Worm (Caenorhabditis elegans) whole organism, L1 larva: Measurements from ENCODE around the gene dsl-6.

Experiments used
- aly-2 ChIP-seq: fragments of 150-350 bp; optimal IDR thresholded peaks from 2 replicates; lab custom pipeline; 2014; ENCODE audit warnings: missing biosample characterization, missing genetic modification characterization
- egl-13 ChIP-seq: sonication (generic microtip); optimal IDR thresholded peaks from 2 replicates; lab custom pipeline; 2016; ENCODE audit warnings: missing genotype, missing genetic modification reagents, missing genetic modification characterization, missing compliant biosample characterization
- egl-27 ChIP-seq, 2 experiments: fragments of 150-350 bp in 1 of 2; sonication (generic microtip); optimal IDR thresholded peaks; 3 replicates each; lab custom pipeline; 2017 to 2018; ENCODE audit warnings: missing biosample characterization in 2 of 2, missing genetic modification characterization in 2 of 2, missing genetic modification reagents in 2 of 2
- elt-2 ChIP-seq: sonication (generic microtip); optimal IDR thresholded peaks from 2 replicates; lab custom pipeline; 2016; ENCODE audit warnings: missing genetic modification characterization, mild to moderate bottlenecking, inconsistent platforms, missing compliant biosample characterization, missing genetic modification reagents
- fkh-10 ChIP-seq: sonication (generic microtip); optimal IDR thresholded peaks from 2 replicates; lab custom pipeline; 2017; ENCODE audit warnings: missing biosample characterization, missing genetic modification reagents, missing genetic modification characterization
- fos-1 ChIP-seq: fragments of 150-350 bp; optimal IDR thresholded peaks from 2 replicates; lab custom pipeline; 2014; ENCODE audit warnings: missing biosample characterization, missing genetic modification characterization
- nhr-20 ChIP-seq: sonication (generic microtip); optimal IDR thresholded peaks from 2 replicates; lab custom pipeline; 2016; ENCODE audit warnings: mild to moderate bottlenecking, missing genetic modification characterization, missing compliant biosample characterization
- nhr-237 ChIP-seq: fragments of 150-350 bp; optimal IDR thresholded peaks from 2 replicates; lab custom pipeline; 2014; ENCODE audit warnings: missing biosample characterization, missing genetic modification characterization
- rnt-1 ChIP-seq: sonication (generic microtip); optimal IDR thresholded peaks from 2 replicates; lab custom pipeline; 2016; ENCODE audit warnings: mild to moderate bottlenecking, missing genetic modification characterization, moderate library complexity, missing compliant biosample characterization
- unc-62 ChIP-seq: fragments of 150-350 bp; optimal IDR thresholded peaks from 2 replicates; lab custom pipeline; 2014; ENCODE audit warnings: missing biosample characterization, missing genetic modification reagents, missing genetic modification characterization
- ztf-11 ChIP-seq, 2 experiments: sonication (generic microtip); optimal IDR thresholded peaks; 2 replicates each; lab custom pipeline; 2016 to 2017; ENCODE audit warnings: missing genetic modification characterization in 2 of 2, missing biosample characterization in 1 of 2, missing compliant biosample characterization in 1 of 2
- ztf-4 ChIP-seq: fragments of 150-350 bp; optimal IDR thresholded peaks from 2 replicates; lab custom pipeline; 2014; ENCODE audit warnings: missing biosample characterization, missing genetic modification characterization

ce11 chrIV:11394243-11394642 is 3.9 kb downstream of the dsl-6 start, which contains the start of gene tag-89:
- TF ChIP-seq aly-2 (tag; lab: Kevin White, UChicago): no peak
- TF ChIP-seq ztf-4 (tag; lab: Kevin White, UChicago): no peak
- no peak for TF ChIP-seq unc-62
- no peak for TF ChIP-seq rnt-1 (tag; lab: Kevin White, UChicago)
- TF ChIP-seq fkh-10 (GFP tag; lab: Kevin White, UChicago): no peak
- TF ChIP-seq nhr-20 (tag; lab: Kevin White, UChicago): no peak
- TF ChIP-seq nhr-237 (tag; lab: Kevin White, UChicago): no peak
- TF ChIP-seq egl-27 (tag; optimal IDR thresholded peaks at IDR 0.05; lab: Kevin White, UChicago): no peak
- no peak for TF ChIP-seq fos-1 (tag; lab: Kevin White, UChicago)
- TF ChIP-seq ztf-11 (tag; optimal IDR thresholded peaks at IDR 0.05; lab: Kevin White, UChicago): no peak
- TF ChIP-seq elt-2 (tag; lab: Kevin White, UChicago): no peak
- no peak for TF ChIP-seq egl-13 (tag; lab: Kevin White, UChicago)
